Worm (Caenorhabditis elegans) whole organism, late embryonic: Measurements from ENCODE around the gene tbc-13.
A peak's percentile ranks its signal among the peaks of the same experiment; 100 is the strongest.

Source experiments
- C08G9.2 ChIP-seq: sonication (generic microtip); optimal IDR thresholded peaks from 2 replicates; lab custom pipeline; 2016; ENCODE audit warnings: mild to moderate bottlenecking, missing genetic modification characterization, moderate library complexity, missing compliant biosample characterization
- F13H6.1 ChIP-seq: sonication (generic microtip); optimal IDR thresholded peaks from 2 replicates; lab custom pipeline; 2016; ENCODE audit warnings: missing genetic modification characterization, missing compliant biosample characterization
- K09A11.1 ChIP-seq: sonication (generic microtip); optimal IDR thresholded peaks from 2 replicates; lab custom pipeline; 2017; ENCODE audit warnings: antibody characterized with exemption, mild to moderate bottlenecking, missing genetic modification characterization, missing compliant biosample characterization; ENCODE audit not compliant: insufficient read depth
- T23F11.4 ChIP-seq: fragments of 200-800 bp; sonication (Bioruptor generic); optimal IDR thresholded peaks from 2 replicates; lab custom pipeline; 2018; ENCODE audit warnings: mild to moderate bottlenecking, missing genetic modification characterization, missing compliant biosample characterization
- ceh-14 ChIP-seq: sonication (generic microtip); optimal IDR thresholded peaks from 2 replicates; lab custom pipeline; 2016; ENCODE audit warnings: missing genotype, missing genetic modification characterization, missing compliant biosample characterization
- ceh-2 ChIP-seq: sonication (generic microtip); optimal IDR thresholded peaks from 2 replicates; lab custom pipeline; 2016; ENCODE audit warnings: missing genotype, missing genetic modification characterization, missing compliant biosample characterization
- ceh-22 ChIP-seq: sonication (generic microtip); optimal IDR thresholded peaks from 2 replicates; lab custom pipeline; 2017; ENCODE audit warnings: missing biosample characterization, missing genetic modification characterization
- ceh-24 ChIP-seq: sonication (generic microtip); optimal IDR thresholded peaks from 2 replicates; lab custom pipeline; 2016; ENCODE audit warnings: mild to moderate bottlenecking, missing genetic modification characterization, missing compliant biosample characterization
- ceh-30 ChIP-seq: fragments of 150-350 bp; optimal IDR thresholded peaks from 2 replicates; lab custom pipeline; 2014; ENCODE audit warnings: missing biosample characterization, missing genetic modification characterization
- ceh-31 ChIP-seq: sonication (generic microtip); optimal IDR thresholded peaks from 2 replicates; lab custom pipeline; 2016; ENCODE audit warnings: missing genetic modification characterization, missing compliant biosample characterization
- ceh-34 ChIP-seq: sonication (generic microtip); optimal IDR thresholded peaks from 2 replicates; lab custom pipeline; 2016; ENCODE audit warnings: mild to moderate bottlenecking, missing genetic modification characterization, missing compliant biosample characterization
- ceh-48 ChIP-seq: sonication (generic microtip); optimal IDR thresholded peaks from 2 replicates; lab custom pipeline; 2016; ENCODE audit warnings: missing genetic modification characterization, inconsistent platforms, missing compliant biosample characterization
- ceh-9 ChIP-seq: sonication (generic microtip); optimal IDR thresholded peaks from 2 replicates; lab custom pipeline; 2016; ENCODE audit warnings: mild to moderate bottlenecking, missing genetic modification characterization, inconsistent platforms, missing compliant biosample characterization
- che-1 ChIP-seq: sonication (generic microtip); optimal IDR thresholded peaks from 2 replicates; lab custom pipeline; 2016; ENCODE audit warnings: mild to moderate bottlenecking, missing genetic modification characterization, missing compliant biosample characterization
- dmd-4 ChIP-seq: sonication (generic microtip); optimal IDR thresholded peaks from 2 replicates; lab custom pipeline; 2016; ENCODE audit warnings: borderline replicate concordance, missing genetic modification characterization, missing compliant biosample characterization
- elt-2 ChIP-seq: sonication (generic microtip); optimal IDR thresholded peaks from 2 replicates; lab custom pipeline; 2016; ENCODE audit warnings: missing genetic modification reagents, missing genetic modification characterization, missing compliant biosample characterization
- elt-4 ChIP-seq: sonication (generic microtip); optimal IDR thresholded peaks from 2 replicates; lab custom pipeline; 2016; ENCODE audit warnings: missing genetic modification characterization, missing compliant biosample characterization
- eyg-1 ChIP-seq: sonication (generic microtip); optimal IDR thresholded peaks from 2 replicates; lab custom pipeline; 2016; ENCODE audit warnings: missing genotype, missing genetic modification characterization, missing compliant biosample characterization
- fax-1 ChIP-seq: sonication (generic microtip); optimal IDR thresholded peaks from 2 replicates; lab custom pipeline; 2016; ENCODE audit warnings: missing genotype, missing genetic modification characterization, missing compliant biosample characterization
- hlh-30 ChIP-seq: sonication (generic microtip); optimal IDR thresholded peaks from 2 replicates; lab custom pipeline; 2017; ENCODE audit warnings: antibody characterized with exemption, missing genetic modification characterization, missing compliant biosample characterization; ENCODE audit not compliant: insufficient read depth
- hlh-8 ChIP-seq: sonication (generic microtip); optimal IDR thresholded peaks from 2 replicates; lab custom pipeline; 2016; ENCODE audit warnings: missing genotype, missing genetic modification characterization, missing compliant biosample characterization
- lim-6 ChIP-seq: sonication (generic microtip); optimal IDR thresholded peaks from 2 replicates; lab custom pipeline; 2016; ENCODE audit warnings: missing genetic modification characterization, missing compliant biosample characterization
- lin-11 ChIP-seq: fragments of 200-800 bp; sonication (Bioruptor generic); optimal IDR thresholded peaks from 2 replicates; lab custom pipeline; 2018; ENCODE audit warnings: mild to moderate bottlenecking, missing genetic modification characterization, missing compliant biosample characterization
- mec-3 ChIP-seq: sonication (generic microtip); optimal IDR thresholded peaks from 2 replicates; lab custom pipeline; 2016; ENCODE audit warnings: borderline replicate concordance, missing genetic modification characterization, missing compliant biosample characterization
- nfya-1 ChIP-seq: sonication (generic microtip); optimal IDR thresholded peaks from 2 replicates; lab custom pipeline; 2017; ENCODE audit warnings: missing genetic modification characterization, mild to moderate bottlenecking, missing compliant biosample characterization, antibody characterized with exemption, moderate library complexity
- npax-4 ChIP-seq: sonication (generic microtip); optimal IDR thresholded peaks from 2 replicates; lab custom pipeline; 2016; ENCODE audit warnings: missing genetic modification characterization, missing compliant biosample characterization
- odd-2 ChIP-seq: sonication (generic microtip); optimal IDR thresholded peaks from 2 replicates; lab custom pipeline; 2017; ENCODE audit warnings: antibody characterized with exemption, mild to moderate bottlenecking, missing genetic modification characterization, missing compliant biosample characterization
- pag-3 ChIP-seq: sonication (generic microtip); optimal IDR thresholded peaks from 2 replicates; lab custom pipeline; 2016; ENCODE audit warnings: missing compliant biosample characterization, missing genetic modification characterization, borderline replicate concordance
- pat-9 ChIP-seq: fragments of 200-800 bp; sonication (Bioruptor generic); optimal IDR thresholded peaks from 2 replicates; lab custom pipeline; 2018; ENCODE audit warnings: mild to moderate bottlenecking, missing genetic modification characterization, moderate library complexity, missing compliant biosample characterization
- pha-2 ChIP-seq: sonication (generic microtip); optimal IDR thresholded peaks from 2 replicates; lab custom pipeline; 2017; ENCODE audit warnings: mild to moderate bottlenecking, missing genetic modification characterization, missing compliant biosample characterization
- pha-4 ChIP-seq: fragments of 150-350 bp; optimal IDR thresholded peaks from 2 replicates; lab custom pipeline; 2018; ENCODE audit warnings: missing biosample characterization, missing genetic modification reagents, missing genetic modification characterization
- pros-1 ChIP-seq: fragments of 150-350 bp; optimal IDR thresholded peaks from 2 replicates; lab custom pipeline; 2014; ENCODE audit warnings: missing biosample characterization, missing genetic modification reagents, missing genetic modification characterization
- ref-2 ChIP-seq: sonication (generic microtip); optimal IDR thresholded peaks from 2 replicates; lab custom pipeline; 2016; ENCODE audit warnings: missing genetic modification characterization, missing compliant biosample characterization
- rnt-1 ChIP-seq: sonication (generic microtip); optimal IDR thresholded peaks from 2 replicates; lab custom pipeline; 2016; ENCODE audit warnings: missing genetic modification characterization, missing compliant biosample characterization
- sox-2 ChIP-seq: fragments of 200-800 bp; sonication (Bioruptor generic); IDR thresholded peaks from 2 replicates; pipeline ENCODE4 v1.3.6; 2022; ENCODE audit warnings: missing genetic modification reagents, missing genetic modification characterization, missing compliant biosample characterization
- syd-9 ChIP-seq: sonication (generic microtip); optimal IDR thresholded peaks from 2 replicates; lab custom pipeline; 2016; ENCODE audit warnings: mild to moderate bottlenecking, missing genetic modification characterization, moderate library complexity, missing compliant biosample characterization
- tbx-2 ChIP-seq: sonication (generic microtip); optimal IDR thresholded peaks from 2 replicates; lab custom pipeline; 2016; ENCODE audit warnings: missing genetic modification characterization, missing compliant biosample characterization
- tbx-7 ChIP-seq: sonication (generic microtip); optimal IDR thresholded peaks from 2 replicates; lab custom pipeline; 2016; ENCODE audit warnings: missing genotype, missing genetic modification characterization, missing compliant biosample characterization
- unc-3 ChIP-seq, 2 experiments: fragments of 200-800 bp in 1 of 2; sonication (Bioruptor generic) in 1 of 2; sonication (generic microtip) in 1 of 2; conservative IDR thresholded peaks in 1 of 2; optimal IDR thresholded peaks in 1 of 2; 2 replicates each; pipeline versions ENCODE4 v1.3.6 to Lab custom; 2016 to 2022; ENCODE audit warnings: missing compliant biosample characterization in 2 of 2, missing genetic modification characterization in 2 of 2, missing genetic modification reagents in 1 of 2
- unc-42 ChIP-seq: sonication (generic microtip); optimal IDR thresholded peaks from 2 replicates; lab custom pipeline; 2016; ENCODE audit warnings: missing genotype, missing genetic modification characterization, missing compliant biosample characterization
- unc-55 ChIP-seq: sonication (generic microtip); optimal IDR thresholded peaks from 2 replicates; lab custom pipeline; 2017; ENCODE audit warnings: missing biosample characterization, missing genetic modification reagents, missing genetic modification characterization
- unc-86 ChIP-seq: sonication (generic microtip); optimal IDR thresholded peaks from 2 replicates; lab custom pipeline; 2016; ENCODE audit warnings: missing genetic modification characterization, missing compliant biosample characterization
- zip-5 ChIP-seq: sonication (generic microtip); optimal IDR thresholded peaks from 2 replicates; lab custom pipeline; 2016; ENCODE audit warnings: missing genetic modification characterization, missing compliant biosample characterization
- ztf-16 ChIP-seq: sonication (generic microtip); optimal IDR thresholded peaks from 2 replicates; lab custom pipeline; 2017; ENCODE audit warnings: missing genetic modification characterization, missing compliant biosample characterization

Gene tbc-13

ce11 chrX:12452143-12452570, 32.7 kb upstream of the tbc-13 start (continued):
- TF ChIP-seq ceh-48 (tag; lab: Kevin White, UChicago) (peak; percentile 3), unc-55 (GFP tag; lab: Kevin White, UChicago) (peak; percentile 44), elt-2 (peak; percentile 34), ref-2 (tag; lab: Kevin White, UChicago) (peak; percentile 80), ceh-22 (tag; lab: Kevin White, UChicago) (no peak), unc-3 (GFP tag; conservative IDR thresholded peaks at IDR 0.05; lab: Robert Waterston, UW) (no peak), unc-3 (tag; optimal IDR thresholded peaks at IDR 0.05; lab: Kevin White, UChicago) (no peak), F13H6.1 (tag; lab: Kevin White, UChicago) (peak; percentile 56), ceh-30 (tag; lab: Kevin White, UChicago) (no peak), ceh-31 (tag; lab: Kevin White, UChicago) (peak; percentile 63), npax-4 (tag; lab: Kevin White, UChicago) (no peak), che-1 (tag; lab: Kevin White, UChicago) (peak; percentile 11), ceh-9 (no peak), dmd-4 (tag; lab: Kevin White, UChicago) (no peak), K09A11.1 (no peak), unc-86 (tag; lab: Kevin White, UChicago) (no peak), ceh-24 (tag; lab: Kevin White, UChicago) (no peak), zip-5 (tag; lab: Kevin White, UChicago) (no peak), elt-4 (peak; percentile 24), lim-6 (tag; lab: Kevin White, UChicago) (peak; percentile 42), sox-2 (GFP tag; lab: Robert Waterston, UW) (no peak), ceh-14 (tag; lab: Kevin White, UChicago) (peak; percentile 59), T23F11.4 (GFP tag; lab: Kevin White, UChicago) (no peak), nfya-1 (tag; lab: Kevin White, UChicago) (no peak), ceh-34 (tag; lab: Kevin White, UChicago) (peak; percentile 44), fax-1 (no peak)

ce11 chrX:12454290-12454795, 30.5 kb upstream of the tbc-13 start, which contains the start of the genes T18D3.9 and T18D3.1:
Gene T18D3.9 (minus strand): TSS chrX:12454457.
Gene T18D3.1 (plus strand): TSS chrX:12454745.
- TF ChIP-seq nfya-1 (tag; lab: Kevin White, UChicago) (peak; percentile 16), ref-2 (tag; lab: Kevin White, UChicago) (peak; percentile 33), ceh-31 (tag; lab: Kevin White, UChicago) (peak; percentile 42), npax-4 (tag; lab: Kevin White, UChicago) (no peak), dmd-4 (tag; lab: Kevin White, UChicago) (no peak), ceh-48 (tag; lab: Kevin White, UChicago) (peak; percentile 36), tbx-2 (tag; lab: Kevin White, UChicago) (peak; percentile 30)

- TF ChIP-seq ceh-9 (peak; percentile 42), npax-4 (tag; lab: Kevin White, UChicago) (no peak), rnt-1 (tag; lab: Kevin White, UChicago) (no peak), pag-3 (no peak), sox-2 (GFP tag; lab: Robert Waterston, UW) (no peak), pros-1 (tag; lab: Kevin White, UChicago) (no peak), syd-9 (tag; lab: Kevin White, UChicago) (no peak), pha-2 (tag; lab: Kevin White, UChicago) (peak; percentile 67), lin-11 (tag; lab: Kevin White, UChicago) (no peak), eyg-1 (no peak), C08G9.2 (no peak), unc-42 (tag; lab: Kevin White, UChicago) (no peak), F13H6.1 (tag; lab: Kevin White, UChicago) (peak; percentile 50), odd-2 (peak; percentile 4), hlh-8 (tag; lab: Kevin White, UChicago) (no peak), ceh-31 (tag; lab: Kevin White, UChicago) (no peak), pat-9 (tag; lab: Kevin White, UChicago) (peak; percentile 69), ceh-24 (tag; lab: Kevin White, UChicago) (no peak), ztf-16 (peak; percentile 47), fax-1 (peak; percentile 30), ceh-34 (tag; lab: Kevin White, UChicago) (peak; percentile 17), mec-3 (no peak), unc-55 (GFP tag; lab: Kevin White, UChicago) (no peak), pha-4 (tag; lab: Kevin White, UChicago) (no peak), tbx-7 (tag; lab: Kevin White, UChicago) (no peak), tbx-2 (tag; lab: Kevin White, UChicago) (peak; percentile 43), unc-3 (GFP tag; conservative IDR thresholded peaks at IDR 0.05; lab: Robert Waterston, UW) (peak; percentile 46; the same call in 1 of the 2 replicates), unc-3 (tag; optimal IDR thresholded peaks at IDR 0.05; lab: Kevin White, UChicago) (peak; percentile 2), hlh-30 (no peak), ceh-2 (tag; lab: Kevin White, UChicago) (no peak)
These were observed 26.8 kb upstream of the tbc-13 start for ce11 chrX:12458021-12458420.
